Fruit fly (Drosophila melanogaster): ENCODE results near the gene CG32409.

The CG32409 gene

dm6 chr3L:5926015-5926988 is 27.0 kb downstream of the CG32409 start (continued):
- TF ChIP-seq HmgD (GFP tag; optimal IDR thresholded peaks at IDR 0.05): no peak
- TF ChIP-seq NC2α (GFP tag; optimal IDR thresholded peaks at IDR 0.05): no peak
- TF ChIP-seq emc (GFP tag; optimal IDR thresholded peaks at IDR 0.05): no peak
- TF ChIP-seq CG10209 (GFP tag; optimal IDR thresholded peaks at IDR 0.05): peak; percentile 47
- TF ChIP-seq bsh (GFP tag; optimal IDR thresholded peaks at IDR 0.05): peak in 1 of 2 experiments; percentile 65
- no peak for TF ChIP-seq unc-4 (GFP tag; IDR thresholded peaks at IDR 0.05; ENCODE audit: partially characterized antibody)
- peak; percentile 81 for TF ChIP-seq gem (tag; optimal IDR thresholded peaks at IDR 0.05)
- no peak for TF ChIP-seq Asciz (GFP tag; optimal IDR thresholded peaks at IDR 0.05)
- TF ChIP-seq insv (GFP tag; optimal IDR thresholded peaks at IDR 0.05): no peak
- TF ChIP-seq CG33213 (GFP tag; optimal IDR thresholded peaks at IDR 0.05): peak; percentile 5
- no peak for TF ChIP-seq CG9876 (GFP tag; optimal IDR thresholded peaks at IDR 0.05)
- no peak for TF ChIP-seq hth (optimal IDR thresholded peaks at IDR 0.05)
- peak; percentile 49 for TF ChIP-seq Vsx1 (GFP tag; optimal IDR thresholded peaks at IDR 0.05)
- TF ChIP-seq CG9817 (tag; optimal IDR thresholded peaks at IDR 0.05): peak; percentile 2
- TF ChIP-seq twi (tag; optimal IDR thresholded peaks at IDR 0.05): no peak
- TF ChIP-seq trem (tag; optimal IDR thresholded peaks at IDR 0.05): peak; percentile 3
- no peak for TF ChIP-seq CG10959 (GFP tag; IDR thresholded peaks at IDR 0.05)
- TF ChIP-seq sr (GFP tag; IDR thresholded peaks at IDR 0.05): peak; percentile 99
- peak; percentile 28 for TF ChIP-seq CG17829 (tag; optimal IDR thresholded peaks at IDR 0.05)
- no peak for TF ChIP-seq maf-S (GFP tag; optimal IDR thresholded peaks at IDR 0.05)
- no peak for TF ChIP-seq knrl (GFP tag; IDR thresholded peaks at IDR 0.05; ENCODE audit: partially characterized antibody)
- TF ChIP-seq CG11398 (GFP tag; optimal IDR thresholded peaks at IDR 0.05): peak; percentile 29
- no peak for TF ChIP-seq pros (GFP tag; optimal IDR thresholded peaks at IDR 0.05)
- no peak for TF ChIP-seq da (GFP tag; optimal IDR thresholded peaks at IDR 0.05)
- TF ChIP-seq ken (GFP tag; IDR thresholded peaks at IDR 0.05): no peak
- TF ChIP-seq CG1233 (GFP tag; optimal IDR thresholded peaks at IDR 0.05): peak; percentile 14
- peak; percentile 28; the same call in 2 of the 3 replicates for TF ChIP-seq CG14050 (GFP tag; IDR thresholded peaks at IDR 0.05)
- no peak for TF ChIP-seq klu (GFP tag; IDR thresholded peaks at IDR 0.05)
- TF ChIP-seq pan (optimal IDR thresholded peaks at IDR 0.05): no peak
- TF ChIP-seq pan (GFP tag; optimal IDR thresholded peaks at IDR 0.05 in 1 of 2, IDR thresholded peaks at IDR 0.05 in 1 of 2): peak in 1 of 2 experiments; percentile 33
- TF ChIP-seq ttk (GFP tag; IDR thresholded peaks at IDR 0.05): no peak
- TF ChIP-seq CG2712 (tag; optimal IDR thresholded peaks at IDR 0.05): peak; percentile 56
- TF ChIP-seq Deaf1 (tag; optimal IDR thresholded peaks at IDR 0.05): no peak
- peak; percentile 52 for TF ChIP-seq az2 (GFP tag; optimal IDR thresholded peaks at IDR 0.05)
- TF ChIP-seq Tbp (GFP tag; optimal IDR thresholded peaks at IDR 0.05): no peak
- no peak for TF ChIP-seq D (optimal IDR thresholded peaks at IDR 0.05)
- no peak for TF ChIP-seq D (GFP tag; optimal IDR thresholded peaks at IDR 0.05)
- no peak for TF ChIP-seq BEAF-32 (GFP tag; optimal IDR thresholded peaks at IDR 0.05)
- no peak for TF ChIP-seq zfh2 (GFP tag; optimal IDR thresholded peaks at IDR 0.05)
- TF ChIP-seq sim (GFP tag; IDR thresholded peaks at IDR 0.05): no peak
- TF ChIP-seq zen (tag; optimal IDR thresholded peaks at IDR 0.05): no peak
- TF ChIP-seq Sry-δ (GFP tag; optimal IDR thresholded peaks at IDR 0.05): no peak
- TF ChIP-seq Dip3 (GFP tag; optimal IDR thresholded peaks at IDR 0.05): peak; percentile 11
- no peak for TF ChIP-seq B-H2 (GFP tag; optimal IDR thresholded peaks at IDR 0.05)
- no peak for TF ChIP-seq repo (GFP tag; optimal IDR thresholded peaks at IDR 0.05)
- TF ChIP-seq stc (GFP tag; IDR thresholded peaks at IDR 0.05): no peak
- TF ChIP-seq CG14710 (tag; optimal IDR thresholded peaks at IDR 0.05): no peak
- no peak for TF ChIP-seq CG11456 (GFP tag; IDR thresholded peaks at IDR 0.05)
- no peak for TF ChIP-seq Doc2 (GFP tag; IDR thresholded peaks at IDR 0.05)
- TF ChIP-seq CG33557 (GFP tag; optimal IDR thresholded peaks at IDR 0.05): no peak
